Worm (Caenorhabditis elegans) whole organism, L3 larva: ENCODE results near the gene sru-38.

ENCODE experiments used
- aly-2 ChIP-seq: fragments of 150-350 bp; optimal IDR thresholded peaks from 2 replicates; lab custom pipeline; 2014; ENCODE audit warnings: missing biosample characterization, missing genetic modification characterization
- ama-1 ChIP-seq: fragments of 150-350 bp; optimal IDR thresholded peaks from 2 replicates; lab custom pipeline; 2018
- ceh-9 ChIP-seq: sonication (generic microtip); optimal IDR thresholded peaks from 2 replicates; lab custom pipeline; 2018; ENCODE audit warnings: missing biosample characterization, missing genetic modification characterization
- egl-27 ChIP-seq: sonication (generic microtip); optimal IDR thresholded peaks from 4 replicates; lab custom pipeline; 2017; ENCODE audit warnings: missing biosample characterization, missing genetic modification reagents, missing genetic modification characterization
- jun-1 ChIP-seq: fragments of 150-350 bp; optimal IDR thresholded peaks from 2 replicates; lab custom pipeline; 2014; ENCODE audit warnings: missing biosample characterization, missing genetic modification reagents, missing genetic modification characterization
- lin-15B ChIP-seq: fragments of 150-350 bp; optimal IDR thresholded peaks from 2 replicates; lab custom pipeline; 2014; ENCODE audit warnings: missing biosample characterization, missing genetic modification characterization
- nfya-1 ChIP-seq: sonication (generic microtip); optimal IDR thresholded peaks from 2 replicates; lab custom pipeline; 2017; ENCODE audit warnings: missing genetic modification characterization, mild to moderate bottlenecking, missing compliant biosample characterization, antibody characterized with exemption, moderate library complexity; ENCODE audit not compliant: insufficient read depth
- nhr-11 ChIP-seq: fragments of 150-350 bp; optimal IDR thresholded peaks from 2 replicates; lab custom pipeline; 2014; ENCODE audit warnings: missing biosample characterization, missing genetic modification characterization
- nhr-67 ChIP-seq: fragments of 150-350 bp; optimal IDR thresholded peaks from 2 replicates; lab custom pipeline; 2014; ENCODE audit warnings: missing biosample characterization, missing genetic modification characterization
- snpc-4 ChIP-seq: fragments of 150-350 bp; optimal IDR thresholded peaks from 2 replicates; lab custom pipeline; 2014; ENCODE audit warnings: missing biosample characterization, missing genetic modification characterization
- unc-39 ChIP-seq: sonication (generic microtip); optimal IDR thresholded peaks from 4 replicates; lab custom pipeline; 2017; ENCODE audit warnings: missing biosample characterization, missing genetic modification characterization
- unc-62 ChIP-seq: fragments of 150-350 bp; sonication (generic microtip); optimal IDR thresholded peaks from 4 replicates; lab custom pipeline; 2014; ENCODE audit warnings: missing biosample characterization, missing genetic modification reagents, missing genetic modification characterization

ce11 chrV:9868311-9868710 is 32.5 kb upstream of the sru-38 start, which contains the start of gene srab-17:
- no peak for TF ChIP-seq egl-27
- TF ChIP-seq unc-62 (GFP tag; lab: Kevin White, UChicago): no peak
- TF ChIP-seq ama-1 (lab: Kevin White, UChicago): no peak
- no peak for TF ChIP-seq snpc-4
- no peak for TF ChIP-seq nfya-1
- no peak for TF ChIP-seq jun-1 (tag; lab: Kevin White, UChicago)
- TF ChIP-seq aly-2 (tag; lab: Kevin White, UChicago): no peak
- no peak for TF ChIP-seq nhr-11 (tag; lab: Kevin White, UChicago)
- TF ChIP-seq lin-15B (tag; lab: Kevin White, UChicago): no peak
- TF ChIP-seq nhr-67 (tag; lab: Kevin White, UChicago): no peak
- no peak for TF ChIP-seq ceh-9 (tag; lab: Kevin White, UChicago)
- TF ChIP-seq unc-39 (tag; lab: Kevin White, UChicago): no peak
